Fruit fly (Drosophila melanogaster) whole organism, wandering third instar larva: Measurements from ENCODE around the gene smog.

ENCODE experiments used
- Abd-B ChIP-seq: fragments of >200 bp; optimal IDR thresholded peaks from 2 replicates; lab custom pipeline; 2017; ENCODE audit warnings: missing biosample characterization, missing genetic modification characterization
- CG32264 ChIP-seq: fragments of 200-800 bp; sonication (Bioruptor generic); optimal IDR thresholded peaks from 2 replicates; lab custom pipeline; 2016; ENCODE audit warnings: missing biosample characterization, missing genetic modification characterization
- CG9705 ChIP-seq: fragments of 200-800 bp; sonication (Bioruptor generic); optimal IDR thresholded peaks from 2 replicates; lab custom pipeline; 2018; ENCODE audit warnings: missing biosample characterization, mild to moderate bottlenecking, missing genetic modification characterization
- CrebA ChIP-seq: fragments of 200-800 bp; sonication (Bioruptor generic); optimal IDR thresholded peaks from 2 replicates; lab custom pipeline; 2016; ENCODE audit warnings: missing biosample characterization, mild to moderate bottlenecking, missing genetic modification characterization, borderline replicate concordance
- Dfd ChIP-seq: fragments of >200 bp; optimal IDR thresholded peaks from 2 replicates; lab custom pipeline; 2017; ENCODE audit warnings: missing biosample characterization, missing genetic modification characterization
- Dif ChIP-seq: fragments of 200-275, 200-300 bp; sonication (Bioruptor generic); optimal IDR thresholded peaks from 2 replicates; lab custom pipeline; 2018; ENCODE audit warnings: missing biosample characterization, missing genetic modification characterization; ENCODE audit not compliant: partially characterized antibody
- GATAd ChIP-seq: sonication (Bioruptor generic); optimal IDR thresholded peaks from 2 replicates; lab custom pipeline; 2016; ENCODE audit warnings: missing biosample characterization, missing genetic modification characterization
- HLH106 ChIP-seq: fragments of 200-800 bp; optimal IDR thresholded peaks from 3 replicates; lab custom pipeline; 2019; ENCODE audit warnings: missing biosample characterization, mild to moderate bottlenecking, missing genetic modification characterization, moderate library complexity
- Hnf4 ChIP-seq: fragments of 200-800 bp; sonication (Bioruptor generic); optimal IDR thresholded peaks from 2 replicates; lab custom pipeline; 2016; ENCODE audit warnings: missing biosample characterization, mild to moderate bottlenecking, missing genetic modification characterization
- Hr78 ChIP-seq: fragments of >200 bp; optimal IDR thresholded peaks from 2 replicates; lab custom pipeline; 2017; ENCODE audit warnings: missing biosample characterization, missing genetic modification characterization
- Hr83 ChIP-seq: fragments of 200-300 bp; sonication (Bioruptor generic); optimal IDR thresholded peaks from 2 replicates; lab custom pipeline; 2016; ENCODE audit warnings: missing biosample characterization, mild to moderate bottlenecking, missing genetic modification characterization, moderate library complexity; ENCODE audit not compliant: poor library complexity, severe bottlenecking
- Jra ChIP-seq: sonication (Bioruptor generic); optimal IDR thresholded peaks from 2 replicates; lab custom pipeline; 2016; ENCODE audit warnings: missing biosample characterization, missing genetic modification characterization
- Mio ChIP-seq: sonication (Bioruptor generic); optimal IDR thresholded peaks from 2 replicates; lab custom pipeline; 2016; ENCODE audit warnings: missing biosample characterization, missing genetic modification characterization
- Myc ChIP-seq: fragments of >200 bp; optimal IDR thresholded peaks from 2 replicates; lab custom pipeline; 2017
- N ChIP-seq: fragments of >200 bp; optimal IDR thresholded peaks from 2 replicates; lab custom pipeline; 2018; ENCODE audit warnings: missing biosample characterization, missing external identifiers, missing genetic modification characterization
- OdsH ChIP-seq: fragments of 200-800 bp; sonication (Bioruptor generic); optimal IDR thresholded peaks from 2 replicates; lab custom pipeline; 2016; ENCODE audit warnings: missing biosample characterization, mild to moderate bottlenecking, missing genetic modification characterization
- Rel ChIP-seq, 2 experiments: fragments of 200-800 bp; sonication (Bioruptor generic) in 1 of 2; optimal IDR thresholded peaks; 2 replicates in 1 of 2; 3 replicates in 1 of 2; lab custom pipeline; 2016 to 2019; ENCODE audit warnings: mild to moderate bottlenecking in 2 of 2, missing biosample characterization in 2 of 2, missing genetic modification characterization in 2 of 2, moderate library complexity in 1 of 2
- Sp1 ChIP-seq: fragments of 200-800 bp; sonication (Bioruptor generic); optimal IDR thresholded peaks from 3 replicates; lab custom pipeline; 2019; ENCODE audit warnings: missing biosample characterization, mild to moderate bottlenecking, missing genetic modification characterization, moderate library complexity
- Vsx2 ChIP-seq: fragments of 200-300, 225-300 bp; sonication (Bioruptor generic); optimal IDR thresholded peaks from 2 replicates; lab custom pipeline; 2018; ENCODE audit warnings: missing biosample characterization, missing genetic modification characterization; ENCODE audit not compliant: partially characterized antibody
- br ChIP-seq: fragments of 200-800 bp; sonication (Bioruptor generic); optimal IDR thresholded peaks from 2 replicates; lab custom pipeline; 2016; ENCODE audit warnings: missing biosample characterization, missing genetic modification characterization
- brk ChIP-seq: fragments of 200-800 bp; sonication (Bioruptor generic); optimal IDR thresholded peaks from 2 replicates; lab custom pipeline; 2016; ENCODE audit warnings: missing biosample characterization, mild to moderate bottlenecking, missing genetic modification characterization
- dl ChIP-seq, 2 experiments: fragments of 175-275, 200-275 bp in 1 of 2; fragments of 200-275 bp in 1 of 2; sonication (Bioruptor generic); optimal IDR thresholded peaks; lab custom pipeline; 2018; ENCODE audit warnings: mild to moderate bottlenecking in 2 of 2, missing biosample characterization in 2 of 2, missing genetic modification characterization in 2 of 2, moderate library complexity in 2 of 2; ENCODE audit not compliant: partially characterized antibody in 2 of 2, insufficient read depth in 1 of 2
- dmrt93B ChIP-seq: fragments of 200-800 bp; sonication (Bioruptor generic); optimal IDR thresholded peaks from 2 replicates; lab custom pipeline; 2018; ENCODE audit warnings: missing biosample characterization, mild to moderate bottlenecking, missing genetic modification characterization
- dsf ChIP-seq: sonication (Bioruptor generic); optimal IDR thresholded peaks from 2 replicates; lab custom pipeline; 2016; ENCODE audit warnings: missing biosample characterization, missing genetic modification characterization, borderline replicate concordance
- ey ChIP-seq: fragments of 200-800 bp; sonication (Bioruptor generic); optimal IDR thresholded peaks from 2 replicates; lab custom pipeline; 2016; ENCODE audit warnings: missing biosample characterization, missing genetic modification characterization
- foxo ChIP-seq, 2 experiments: fragments of 200-800 bp; sonication (Bioruptor generic); optimal IDR thresholded peaks; 2 replicates in 1 of 2; 3 replicates in 1 of 2; lab custom pipeline; 2016 to 2017; ENCODE audit warnings: missing biosample characterization in 2 of 2, missing genetic modification characterization in 2 of 2
- fru ChIP-seq: fragments of 200-800 bp; sonication (Bioruptor generic); optimal IDR thresholded peaks from 3 replicates; lab custom pipeline; 2016; ENCODE audit warnings: missing biosample characterization, mild to moderate bottlenecking, missing genetic modification characterization
- h ChIP-seq: fragments of 200-800 bp; sonication (Bioruptor generic); optimal IDR thresholded peaks from 3 replicates; lab custom pipeline; 2016; ENCODE audit warnings: missing biosample characterization, mild to moderate bottlenecking, missing genetic modification characterization
- jim ChIP-seq: fragments of 175-275, 200-325 bp; sonication (Bioruptor generic); optimal IDR thresholded peaks from 2 replicates; lab custom pipeline; 2016; ENCODE audit warnings: missing biosample characterization, mild to moderate bottlenecking, missing genetic modification characterization
- lola ChIP-seq: fragments of >200 bp; optimal IDR thresholded peaks from 2 replicates; lab custom pipeline; 2017; ENCODE audit warnings: missing biosample characterization, missing genetic modification characterization
- pan ChIP-seq: fragments of >200 bp; optimal IDR thresholded peaks from 2 replicates; lab custom pipeline; 2017
- psq ChIP-seq: fragments of 200-800 bp; sonication (Bioruptor generic); optimal IDR thresholded peaks from 3 replicates; lab custom pipeline; 2017; ENCODE audit warnings: missing biosample characterization, mild to moderate bottlenecking, missing genetic modification characterization, moderate library complexity
- rgr ChIP-seq: fragments of 200-800 bp; sonication (Bioruptor generic); optimal IDR thresholded peaks from 3 replicates; lab custom pipeline; 2016; ENCODE audit warnings: missing biosample characterization, mild to moderate bottlenecking, missing genetic modification characterization
- sage ChIP-seq: fragments of 200-800 bp; sonication (Bioruptor generic); optimal IDR thresholded peaks from 2 replicates; lab custom pipeline; 2016; ENCODE audit warnings: missing biosample characterization, mild to moderate bottlenecking, missing genetic modification characterization
- sv ChIP-seq: fragments of 200-800 bp; sonication (Bioruptor generic); optimal IDR thresholded peaks from 3 replicates; lab custom pipeline; 2016; ENCODE audit warnings: missing biosample characterization, missing genetic modification characterization
- tai ChIP-seq: sonication (Bioruptor generic); optimal IDR thresholded peaks from 2 replicates; lab custom pipeline; 2016; ENCODE audit warnings: missing biosample characterization, missing genetic modification characterization
- usp ChIP-seq: fragments of >200 bp; optimal IDR thresholded peaks from 2 replicates; lab custom pipeline; 2017; ENCODE audit warnings: missing biosample characterization, missing genetic modification characterization
- woc ChIP-seq: sonication (Bioruptor generic); optimal IDR thresholded peaks from 2 replicates; lab custom pipeline; 2016; ENCODE audit warnings: missing biosample characterization, mild to moderate bottlenecking, missing genetic modification characterization

smog gene

dm6 chr2L:4820448-4821318 lies 32.0 kb upstream of the smog start:
- TF ChIP-seq Vsx2 (GFP tag; lab: Kevin White, UChicago): no peak
- TF ChIP-seq Abd-B (GFP tag; lab: Kevin White, UChicago): no peak
- TF ChIP-seq Dif (GFP tag; lab: Kevin White, UChicago): peak; percentile 35
- TF ChIP-seq h (GFP tag; lab: Kevin White, UChicago): peak; percentile 74
- TF ChIP-seq foxo (GFP tag; optimal IDR thresholded peaks at IDR 0.05; lab: Kevin White, UChicago): peak in 1 of 2 experiments; percentile 82
- TF ChIP-seq CG9705 (GFP tag; lab: Kevin White, UChicago): peak; percentile 55
- TF ChIP-seq dl (GFP tag; optimal IDR thresholded peaks at IDR 0.05; lab: Kevin White, UChicago; ENCODE audit: insufficient read depth in 1 of 2, partially characterized antibody in 2 of 2): no peak
- TF ChIP-seq pan (lab: Kevin White, UChicago): no peak
- no peak for TF ChIP-seq usp
- TF ChIP-seq Hr83 (GFP tag; lab: Kevin White, UChicago): no peak
- TF ChIP-seq br: peak; percentile 68
- TF ChIP-seq Hr78 (GFP tag; lab: Kevin White, UChicago): no peak
- no peak for TF ChIP-seq CrebA (GFP tag; lab: Kevin White, UChicago)
- no peak for TF ChIP-seq CG32264
- peak; percentile 81 for TF ChIP-seq Sp1 (GFP tag; lab: Kevin White, UChicago)
- no peak for TF ChIP-seq GATAd (GFP tag; lab: Kevin White, UChicago)
- peak; percentile 78 for TF ChIP-seq psq (GFP tag; lab: Kevin White, UChicago)
- peak; percentile 80 for TF ChIP-seq fru (GFP tag; lab: Kevin White, UChicago)
- peak; percentile 65 for TF ChIP-seq tai (GFP tag; lab: Kevin White, UChicago)
- peak; percentile 25 for TF ChIP-seq Jra (GFP tag; lab: Kevin White, UChicago)
- no peak for TF ChIP-seq sv (GFP tag; lab: Kevin White, UChicago)
- peak; percentile 57 for TF ChIP-seq ey (GFP tag; lab: Kevin White, UChicago)
- no peak for TF ChIP-seq Myc (lab: Kevin White, UChicago)
- TF ChIP-seq woc (GFP tag; lab: Kevin White, UChicago): no peak
- TF ChIP-seq dmrt93B: peak; percentile 55
- TF ChIP-seq rgr (GFP tag; lab: Kevin White, UChicago): peak; percentile 54
- peak; percentile 50 for TF ChIP-seq Hnf4 (GFP tag; lab: Kevin White, UChicago)
- TF ChIP-seq N (GFP tag; lab: Kevin White, UChicago): no peak
- TF ChIP-seq Mio (GFP tag; lab: Kevin White, UChicago): no peak
- no peak for TF ChIP-seq Dfd
- no peak for TF ChIP-seq jim (GFP tag; lab: Kevin White, UChicago)
- TF ChIP-seq OdsH: peak; percentile 74
- no peak for TF ChIP-seq sage (GFP tag; lab: Kevin White, UChicago)
- peak; percentile 18 for TF ChIP-seq brk
- TF ChIP-seq Rel (GFP tag; optimal IDR thresholded peaks at IDR 0.05; lab: Kevin White, UChicago): no peak
- no peak for TF ChIP-seq Rel (tag; optimal IDR thresholded peaks at IDR 0.05; lab: Kevin White, UChicago)
- no peak for TF ChIP-seq dsf (GFP tag; lab: Kevin White, UChicago)
- TF ChIP-seq HLH106 (tag; lab: Kevin White, UChicago): peak; percentile 71
- no peak for TF ChIP-seq lola (GFP tag; lab: Kevin White, UChicago)

- TF ChIP-seq psq (GFP tag; lab: Kevin White, UChicago) (peak; percentile 59), HLH106 (tag; lab: Kevin White, UChicago) (peak; percentile 82), dl (GFP tag; optimal IDR thresholded peaks at IDR 0.05; lab: Kevin White, UChicago; ENCODE audit: insufficient read depth in 1 of 2, partially characterized antibody in 2 of 2) (no peak), Dif (GFP tag; lab: Kevin White, UChicago) (no peak), tai (GFP tag; lab: Kevin White, UChicago) (peak; percentile 39), usp (no peak), pan (lab: Kevin White, UChicago) (no peak), br (peak; percentile 45), Hr83 (GFP tag; lab: Kevin White, UChicago) (no peak), Myc (lab: Kevin White, UChicago) (no peak), foxo (GFP tag; optimal IDR thresholded peaks at IDR 0.05; lab: Kevin White, UChicago) (peak in 1 of 2 experiments; percentile 57), sv (GFP tag; lab: Kevin White, UChicago) (peak; percentile 77), Hnf4 (GFP tag; lab: Kevin White, UChicago) (peak; percentile 10), h (GFP tag; lab: Kevin White, UChicago) (peak; percentile 73), Rel (GFP tag; optimal IDR thresholded peaks at IDR 0.05; lab: Kevin White, UChicago) (no peak), Rel (tag; optimal IDR thresholded peaks at IDR 0.05; lab: Kevin White, UChicago) (peak; percentile 26), CG32264 (no peak), Sp1 (GFP tag; lab: Kevin White, UChicago) (peak; percentile 66), Dfd (no peak), fru (GFP tag; lab: Kevin White, UChicago) (peak; percentile 76), CrebA (GFP tag; lab: Kevin White, UChicago) (peak; percentile 67), ey (GFP tag; lab: Kevin White, UChicago) (peak; percentile 47), OdsH (no peak), CG9705 (GFP tag; lab: Kevin White, UChicago) (peak; percentile 38), dmrt93B (peak; percentile 50), rgr (GFP tag; lab: Kevin White, UChicago) (peak; percentile 52), woc (GFP tag; lab: Kevin White, UChicago) (peak; percentile 75), Abd-B (GFP tag; lab: Kevin White, UChicago) (no peak)
These were observed 31.3 kb upstream of the smog start for dm6 chr2L:4821319-4821717.
